Worm (Caenorhabditis elegans) whole organism, late embryonic: Measurements from ENCODE around the gene pho-12.

Source experiments
- C08G9.2 ChIP-seq: sonication (generic microtip); optimal IDR thresholded peaks from 2 replicates; lab custom pipeline; 2016; ENCODE audit warnings: mild to moderate bottlenecking, missing genetic modification characterization, moderate library complexity, missing compliant biosample characterization
- C38D4.7 ChIP-seq: fragments of 200-800 bp; sonication (Bioruptor generic); optimal IDR thresholded peaks from 2 replicates; lab custom pipeline; 2018; ENCODE audit warnings: mild to moderate bottlenecking, missing genetic modification characterization, moderate library complexity, missing compliant biosample characterization
- F13H6.1 ChIP-seq: sonication (generic microtip); optimal IDR thresholded peaks from 2 replicates; lab custom pipeline; 2016; ENCODE audit warnings: missing genetic modification characterization, missing compliant biosample characterization
- K02D7.2 ChIP-seq: sonication (generic microtip); optimal IDR thresholded peaks from 2 replicates; lab custom pipeline; 2017; ENCODE audit warnings: mild to moderate bottlenecking, missing genetic modification characterization, missing compliant biosample characterization
- ahr-1 ChIP-seq: sonication (generic microtip); optimal IDR thresholded peaks from 2 replicates; lab custom pipeline; 2016; ENCODE audit warnings: missing genetic modification characterization, missing compliant biosample characterization
- ama-1 ChIP-seq: fragments of 150-350 bp; optimal IDR thresholded peaks from 2 replicates; lab custom pipeline; 2014
- ceh-19 ChIP-seq: fragments of 200-800 bp; sonication (Bioruptor generic); optimal IDR thresholded peaks from 2 replicates; lab custom pipeline; 2018; ENCODE audit warnings: mild to moderate bottlenecking, missing genetic modification characterization, missing compliant biosample characterization
- ceh-2 ChIP-seq: sonication (generic microtip); optimal IDR thresholded peaks from 2 replicates; lab custom pipeline; 2016; ENCODE audit warnings: missing genotype, missing genetic modification characterization, missing compliant biosample characterization
- ceh-24 ChIP-seq: sonication (generic microtip); optimal IDR thresholded peaks from 2 replicates; lab custom pipeline; 2016; ENCODE audit warnings: mild to moderate bottlenecking, missing genetic modification characterization, missing compliant biosample characterization
- ceh-30 ChIP-seq: fragments of 150-350 bp; optimal IDR thresholded peaks from 2 replicates; lab custom pipeline; 2014; ENCODE audit warnings: missing biosample characterization, missing genetic modification characterization
- ceh-31 ChIP-seq: sonication (generic microtip); optimal IDR thresholded peaks from 2 replicates; lab custom pipeline; 2016; ENCODE audit warnings: missing genetic modification characterization, missing compliant biosample characterization
- ceh-34 ChIP-seq: sonication (generic microtip); optimal IDR thresholded peaks from 2 replicates; lab custom pipeline; 2016; ENCODE audit warnings: mild to moderate bottlenecking, missing genetic modification characterization, missing compliant biosample characterization
- ceh-45 ChIP-seq: fragments of 200-800 bp; sonication (Bioruptor generic); IDR thresholded peaks from 2 replicates; pipeline ENCODE4 v1.3.6; 2022; ENCODE audit warnings: missing genetic modification reagents, missing genetic modification characterization, missing compliant biosample characterization
- ceh-6 ChIP-seq: fragments of 200-800 bp; sonication (Bioruptor generic); optimal IDR thresholded peaks from 2 replicates; lab custom pipeline; 2018; ENCODE audit warnings: mild to moderate bottlenecking, missing genetic modification characterization, missing compliant biosample characterization
- ceh-9 ChIP-seq: sonication (generic microtip); optimal IDR thresholded peaks from 2 replicates; lab custom pipeline; 2016; ENCODE audit warnings: mild to moderate bottlenecking, missing genetic modification characterization, inconsistent platforms, missing compliant biosample characterization
- che-1 ChIP-seq: sonication (generic microtip); optimal IDR thresholded peaks from 2 replicates; lab custom pipeline; 2016; ENCODE audit warnings: mild to moderate bottlenecking, missing genetic modification characterization, missing compliant biosample characterization
- dmd-4 ChIP-seq: sonication (generic microtip); optimal IDR thresholded peaks from 2 replicates; lab custom pipeline; 2016; ENCODE audit warnings: borderline replicate concordance, missing genetic modification characterization, missing compliant biosample characterization
- dve-1 ChIP-seq: sonication (generic microtip); optimal IDR thresholded peaks from 2 replicates; lab custom pipeline; 2017; ENCODE audit warnings: antibody characterized with exemption, mild to moderate bottlenecking, missing genetic modification characterization, missing compliant biosample characterization
- elt-2 ChIP-seq: sonication (generic microtip); optimal IDR thresholded peaks from 2 replicates; lab custom pipeline; 2016; ENCODE audit warnings: missing genetic modification reagents, missing genetic modification characterization, missing compliant biosample characterization
- elt-4 ChIP-seq: sonication (generic microtip); optimal IDR thresholded peaks from 2 replicates; lab custom pipeline; 2016; ENCODE audit warnings: missing genetic modification characterization, missing compliant biosample characterization
- ets-4 ChIP-seq: sonication (generic microtip); optimal IDR thresholded peaks from 2 replicates; lab custom pipeline; 2016; ENCODE audit warnings: missing genetic modification characterization, missing compliant biosample characterization
- fax-1 ChIP-seq: sonication (generic microtip); optimal IDR thresholded peaks from 2 replicates; lab custom pipeline; 2016; ENCODE audit warnings: missing genotype, missing genetic modification characterization, missing compliant biosample characterization
- hlh-13 ChIP-seq: fragments of 200-800 bp; sonication (Bioruptor generic); optimal IDR thresholded peaks from 2 replicates; lab custom pipeline; 2018; ENCODE audit warnings: mild to moderate bottlenecking, missing genetic modification characterization, missing compliant biosample characterization
- hlh-6 ChIP-seq: sonication (generic microtip); optimal IDR thresholded peaks from 2 replicates; lab custom pipeline; 2016; ENCODE audit warnings: missing genotype, missing genetic modification characterization, missing compliant biosample characterization
- hlh-8 ChIP-seq: sonication (generic microtip); optimal IDR thresholded peaks from 2 replicates; lab custom pipeline; 2016; ENCODE audit warnings: missing genotype, missing genetic modification characterization, missing compliant biosample characterization
- lim-6 ChIP-seq: sonication (generic microtip); optimal IDR thresholded peaks from 2 replicates; lab custom pipeline; 2016; ENCODE audit warnings: missing genetic modification characterization, missing compliant biosample characterization
- lin-11 ChIP-seq: fragments of 200-800 bp; sonication (Bioruptor generic); optimal IDR thresholded peaks from 2 replicates; lab custom pipeline; 2018; ENCODE audit warnings: mild to moderate bottlenecking, missing genetic modification characterization, missing compliant biosample characterization
- mec-3 ChIP-seq: sonication (generic microtip); optimal IDR thresholded peaks from 2 replicates; lab custom pipeline; 2016; ENCODE audit warnings: borderline replicate concordance, missing genetic modification characterization, missing compliant biosample characterization
- nfya-1 ChIP-seq: sonication (generic microtip); optimal IDR thresholded peaks from 2 replicates; lab custom pipeline; 2017; ENCODE audit warnings: missing genetic modification characterization, mild to moderate bottlenecking, missing compliant biosample characterization, antibody characterized with exemption, moderate library complexity
- nhr-11 ChIP-seq: fragments of 150-350 bp; optimal IDR thresholded peaks from 2 replicates; lab custom pipeline; 2014; ENCODE audit warnings: missing biosample characterization, missing genetic modification characterization
- npax-4 ChIP-seq: sonication (generic microtip); optimal IDR thresholded peaks from 2 replicates; lab custom pipeline; 2016; ENCODE audit warnings: missing genetic modification characterization, missing compliant biosample characterization
- odd-2 ChIP-seq: sonication (generic microtip); optimal IDR thresholded peaks from 2 replicates; lab custom pipeline; 2017; ENCODE audit warnings: antibody characterized with exemption, mild to moderate bottlenecking, missing genetic modification characterization, missing compliant biosample characterization
- pat-9 ChIP-seq: fragments of 200-800 bp; sonication (Bioruptor generic); optimal IDR thresholded peaks from 2 replicates; lab custom pipeline; 2018; ENCODE audit warnings: mild to moderate bottlenecking, missing genetic modification characterization, moderate library complexity, missing compliant biosample characterization
- pax-1 ChIP-seq: fragments of 150-350 bp; optimal IDR thresholded peaks from 2 replicates; lab custom pipeline; 2014; ENCODE audit warnings: missing biosample characterization, missing genetic modification characterization
- pha-2 ChIP-seq: sonication (generic microtip); optimal IDR thresholded peaks from 2 replicates; lab custom pipeline; 2017; ENCODE audit warnings: mild to moderate bottlenecking, missing genetic modification characterization, missing compliant biosample characterization
- pha-4 ChIP-seq: fragments of 150-350 bp; optimal IDR thresholded peaks from 2 replicates; lab custom pipeline; 2018; ENCODE audit warnings: missing biosample characterization, missing genetic modification reagents, missing genetic modification characterization
- pqm-1 ChIP-seq: sonication (generic microtip); optimal IDR thresholded peaks from 2 replicates; lab custom pipeline; 2016; ENCODE audit warnings: missing genetic modification characterization, missing compliant biosample characterization
- rnt-1 ChIP-seq: sonication (generic microtip); optimal IDR thresholded peaks from 2 replicates; lab custom pipeline; 2016; ENCODE audit warnings: missing genetic modification characterization, missing compliant biosample characterization
- sox-2 ChIP-seq: fragments of 200-800 bp; sonication (Bioruptor generic); IDR thresholded peaks from 2 replicates; pipeline ENCODE4 v1.3.6; 2022; ENCODE audit warnings: missing genetic modification reagents, missing genetic modification characterization, missing compliant biosample characterization
- tbx-7 ChIP-seq: sonication (generic microtip); optimal IDR thresholded peaks from 2 replicates; lab custom pipeline; 2016; ENCODE audit warnings: missing genotype, missing genetic modification characterization, missing compliant biosample characterization
- unc-3 ChIP-seq, 2 experiments: fragments of 200-800 bp in 1 of 2; sonication (Bioruptor generic) in 1 of 2; sonication (generic microtip) in 1 of 2; conservative IDR thresholded peaks in 1 of 2; optimal IDR thresholded peaks in 1 of 2; 2 replicates each; pipeline versions ENCODE4 v1.3.6 to Lab custom; 2016 to 2022; ENCODE audit warnings: missing compliant biosample characterization in 2 of 2, missing genetic modification characterization in 2 of 2, missing genetic modification reagents in 1 of 2
- unc-55 ChIP-seq: sonication (generic microtip); optimal IDR thresholded peaks from 2 replicates; lab custom pipeline; 2017; ENCODE audit warnings: missing biosample characterization, missing genetic modification reagents, missing genetic modification characterization
- unc-86 ChIP-seq: sonication (generic microtip); optimal IDR thresholded peaks from 2 replicates; lab custom pipeline; 2016; ENCODE audit warnings: missing genetic modification characterization, missing compliant biosample characterization

pho-12 gene

ce11 chrII:5055129-5055666 is 5.4 kb downstream of the pho-12 start, which contains the start of the genes ify-1 and rpl-22 (continued):
- TF ChIP-seq dmd-4 = no peak
- no peak for TF ChIP-seq odd-2 (tag; lab: Kevin White, UChicago)
- TF ChIP-seq nfya-1 (tag; lab: Kevin White, UChicago) = peak; percentile 97
- no peak for TF ChIP-seq elt-4 (tag; lab: Kevin White, UChicago)
- TF ChIP-seq npax-4 = no peak
- TF ChIP-seq unc-3 (GFP tag; conservative IDR thresholded peaks at IDR 0.05; lab: Robert Waterston, UW) = no peak
- TF ChIP-seq unc-3 (tag; optimal IDR thresholded peaks at IDR 0.05; lab: Kevin White, UChicago) = no peak
- TF ChIP-seq ceh-9 = no peak
- TF ChIP-seq sox-2 = no peak
- TF ChIP-seq C08G9.2 (tag; lab: Kevin White, UChicago) = peak; percentile 54
- no peak for TF ChIP-seq mec-3
- peak; percentile 31 for TF ChIP-seq hlh-8 (tag; lab: Kevin White, UChicago)
- no peak for TF ChIP-seq ama-1 (lab: Kevin White, UChicago)
- peak; percentile 82 for TF ChIP-seq dve-1 (tag; lab: Kevin White, UChicago)
- TF ChIP-seq ets-4 (tag; lab: Kevin White, UChicago) = peak; percentile 50
- no peak for TF ChIP-seq nhr-11 (tag; lab: Kevin White, UChicago)
- no peak for TF ChIP-seq ahr-1
- TF ChIP-seq hlh-6 = no peak
- TF ChIP-seq lim-6 (tag; lab: Kevin White, UChicago) = no peak
- no peak for TF ChIP-seq tbx-7 (tag; lab: Kevin White, UChicago)
- peak; percentile 71 for TF ChIP-seq unc-55 (GFP tag; lab: Kevin White, UChicago)
- no peak for TF ChIP-seq pha-4 (tag; lab: Kevin White, UChicago)
- no peak for TF ChIP-seq ceh-6 (GFP tag; lab: Kevin White, UChicago)
- TF ChIP-seq lin-11 (tag; lab: Kevin White, UChicago) = no peak
- no peak for TF ChIP-seq ceh-45 (GFP tag; lab: Robert Waterston, UW)
- TF ChIP-seq pha-2 (tag; lab: Kevin White, UChicago) = no peak
- TF ChIP-seq C38D4.7 (GFP tag; lab: Kevin White, UChicago) = no peak
- TF ChIP-seq fax-1 (tag; lab: Kevin White, UChicago) = peak; percentile 22
- no peak for TF ChIP-seq F13H6.1 (tag; lab: Kevin White, UChicago)
- no peak for TF ChIP-seq pat-9 (tag; lab: Kevin White, UChicago)
- TF ChIP-seq, all 69 proteins: peak for 30

ce11 chrII:5050776-5051175 is 9.8 kb downstream of the pho-12 start:
- TF ChIP-seq ceh-19 (GFP tag; lab: Kevin White, UChicago) = no peak
- no peak for TF ChIP-seq elt-2
- TF ChIP-seq C08G9.2 (tag; lab: Kevin White, UChicago) = no peak
- TF ChIP-seq ceh-9 = no peak
- no peak for TF ChIP-seq pha-2 (tag; lab: Kevin White, UChicago)
- no peak for TF ChIP-seq unc-86 (tag; lab: Kevin White, UChicago)

DNA sequence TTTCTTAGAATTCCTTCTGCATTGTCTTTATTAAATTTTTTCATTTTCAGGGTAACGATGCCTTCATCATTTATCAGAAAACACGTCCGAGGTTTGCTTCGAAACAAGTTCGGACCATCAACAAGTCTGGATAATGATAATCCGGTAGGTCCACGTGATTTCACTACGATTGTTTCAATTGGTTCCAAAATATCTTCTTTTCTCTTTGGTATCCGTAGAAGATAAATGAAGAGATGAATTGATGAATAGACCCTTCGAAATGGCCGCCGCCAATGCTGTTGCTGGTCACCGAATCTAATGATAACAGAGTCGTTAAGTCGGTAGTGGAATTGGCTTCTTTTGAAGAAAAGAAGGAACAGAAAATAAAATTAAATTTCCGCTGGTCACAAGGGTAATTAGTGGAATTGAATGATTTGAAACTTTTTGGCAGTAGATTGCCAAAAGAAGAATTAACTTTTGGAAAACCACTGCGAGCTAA is 10.7 kb downstream of the pho-12 start, which contains the start of gene F33G12.6:
Gene F33G12.6, plus strand, starts transcription at position 51 of the 478 bp plus-strand sequence.
- TF ChIP-seq sox-2 (no peak), ceh-6 (GFP tag; lab: Kevin White, UChicago) (no peak), ceh-34 (tag; lab: Kevin White, UChicago) (no peak), hlh-13 (no peak), pqm-1 (no peak), npax-4 (no peak), hlh-6 (no peak), F13H6.1 (tag; lab: Kevin White, UChicago) (no peak), rnt-1 (tag; lab: Kevin White, UChicago) (no peak), pax-1 (tag; lab: Kevin White, UChicago) (no peak), ceh-24 (no peak), dve-1 (tag; lab: Kevin White, UChicago) (no peak), ets-4 (tag; lab: Kevin White, UChicago) (no peak), K02D7.2 (tag; lab: Kevin White, UChicago) (no peak), ceh-31 (tag; lab: Kevin White, UChicago) (no peak), ceh-30 (no peak), elt-2 (no peak), ceh-2 (tag; lab: Kevin White, UChicago) (no peak), unc-3 (GFP tag; conservative IDR thresholded peaks at IDR 0.05; lab: Robert Waterston, UW) (no peak), unc-3 (tag; optimal IDR thresholded peaks at IDR 0.05; lab: Kevin White, UChicago) (no peak), che-1 (no peak)
